Worm (Caenorhabditis elegans): ENCODE data around the gene rcd-1.
"Not testable (repeated sequence)": the region's sequence is repeated elsewhere in the genome, so short reads cannot be mapped to it uniquely, and the experiment has no call there.

The rcd-1 gene

DNA sequence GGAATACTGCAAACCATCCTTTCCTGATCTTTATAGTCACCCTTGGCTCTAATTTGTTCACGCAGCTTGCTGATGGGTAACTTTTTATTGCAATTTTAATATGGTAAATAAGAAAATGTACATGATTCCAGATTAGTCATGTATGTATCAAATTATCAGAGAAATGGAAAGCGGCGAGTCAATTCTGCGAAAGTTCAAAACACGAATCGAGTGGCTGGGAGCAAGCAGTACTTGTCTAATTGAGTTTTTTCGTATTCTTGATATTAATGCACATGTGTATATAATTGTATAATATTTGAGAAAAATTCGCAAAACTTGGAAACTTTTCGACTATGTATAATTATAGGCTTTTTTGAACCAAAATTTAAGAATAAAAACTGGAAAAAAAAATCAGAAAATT lies 5.3 kb downstream of the rcd-1 start, which contains the start of gene T24E12.12:
Gene T24E12.12, plus strand, starts transcription at position 281 of the 400 bp plus-strand sequence.
- TF ChIP-seq ets-4 (tag; optimal IDR thresholded peaks at IDR 0.05), result no peak
- no peak for TF ChIP-seq pros-1 (tag; optimal IDR thresholded peaks at IDR 0.05)
- TF ChIP-seq ceh-31 (tag; optimal IDR thresholded peaks at IDR 0.05), result no peak
- no peak for TF ChIP-seq ceh-34 (tag; optimal IDR thresholded peaks at IDR 0.05)
- no peak for TF ChIP-seq hlh-15 (tag; optimal IDR thresholded peaks at IDR 0.05)
- TF ChIP-seq pha-4 (tag; optimal IDR thresholded peaks at IDR 0.05), result no peak
- TF ChIP-seq elt-2 (tag; optimal IDR thresholded peaks at IDR 0.05), result no peak

DNA sequence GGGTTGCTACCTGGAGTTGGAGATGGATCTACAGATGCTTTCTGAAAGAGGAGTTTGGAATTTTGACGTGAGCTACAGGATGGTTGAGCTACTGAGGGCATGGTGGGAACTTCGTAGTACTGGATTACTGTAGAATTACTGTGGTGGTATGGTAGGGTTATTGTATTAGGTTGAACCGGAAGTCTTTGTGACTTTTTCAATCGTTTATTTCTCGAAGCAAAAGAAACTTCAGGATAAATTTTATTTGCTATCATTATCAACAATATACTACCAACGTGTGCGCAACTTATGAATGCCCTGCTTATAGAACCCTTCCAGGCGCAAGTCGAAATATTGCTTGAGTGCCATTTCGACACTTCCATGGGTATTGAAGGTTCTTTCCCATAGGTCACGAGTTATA lies 7.9 kb downstream of the rcd-1 start, which contains the start of gene T24E12.6:
Gene T24E12.6, minus strand, starts transcription at position 101 of the 400 bp plus-strand sequence.
- TF ChIP-seq ceh-9, pat-9, nhr-11 (tag; optimal IDR thresholded peaks at IDR 0.05): not testable (repeated sequence)

DNA sequence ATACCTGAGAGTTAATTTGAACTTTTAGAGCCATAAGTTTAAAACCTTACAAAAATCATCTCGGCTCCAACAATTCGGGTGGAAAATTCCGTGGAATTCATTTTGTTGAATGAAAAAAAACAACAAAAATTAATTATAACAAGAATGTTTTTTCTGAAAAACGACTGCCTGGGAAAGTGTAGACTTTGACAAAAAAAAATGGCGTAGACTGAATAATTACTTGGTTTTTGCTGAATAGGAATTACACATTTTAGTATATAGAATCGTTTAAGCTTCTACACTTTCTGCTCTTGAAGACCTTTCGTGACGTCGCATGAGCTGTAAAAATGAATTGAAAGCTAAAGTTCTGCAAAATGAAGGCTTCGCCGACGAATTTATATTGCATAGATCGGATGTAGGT lies 10.8 kb downstream of the rcd-1 start, which contains the start of gene srx-112:
Gene srx-112, minus strand, starts transcription at position 101 of the 400 bp plus-strand sequence.
- TF ChIP-seq hlh-8 (tag; optimal IDR thresholded peaks at IDR 0.05) (no peak), ceh-34 (tag; optimal IDR thresholded peaks at IDR 0.05) (no peak), zip-5 (tag; optimal IDR thresholded peaks at IDR 0.05) (no peak), ceh-48 (tag; optimal IDR thresholded peaks at IDR 0.05) (no peak), lin-11 (tag; optimal IDR thresholded peaks at IDR 0.05) (no peak), ceh-9 (tag; optimal IDR thresholded peaks at IDR 0.05) (no peak), dve-1 (tag; optimal IDR thresholded peaks at IDR 0.05) (no peak), ceh-2 (tag; optimal IDR thresholded peaks at IDR 0.05) (no peak), sdc-2 (tag; optimal IDR thresholded peaks at IDR 0.05) (no peak)

DNA sequence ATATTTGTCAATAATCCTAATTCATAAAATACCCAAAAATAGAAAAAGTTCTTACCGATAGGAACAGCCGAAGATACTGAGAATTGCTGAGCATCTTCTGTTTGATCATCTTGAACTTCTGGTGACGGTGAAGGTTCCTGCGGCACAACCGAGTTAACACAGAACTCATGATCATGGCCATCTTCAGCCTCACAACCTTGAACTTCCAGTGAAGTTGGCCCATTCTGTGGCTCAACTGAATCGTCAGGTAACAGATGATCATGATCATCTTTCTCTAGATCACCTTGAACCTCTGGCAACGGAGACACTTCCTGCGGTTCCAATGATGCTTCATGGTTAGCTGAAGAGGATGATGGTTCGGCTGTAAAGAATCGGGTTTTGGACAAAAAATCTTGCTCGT lies 17.9 kb downstream of the rcd-1 start:
- TF ChIP-seq lim-6 (tag; optimal IDR thresholded peaks at IDR 0.05) (no peak), sdc-2 (tag; optimal IDR thresholded peaks at IDR 0.05) (no peak), ceh-2 (tag; optimal IDR thresholded peaks at IDR 0.05) (no peak), ref-2 (tag; optimal IDR thresholded peaks at IDR 0.05) (no peak), pros-1 (tag; optimal IDR thresholded peaks at IDR 0.05) (no peak), dve-1 (tag; optimal IDR thresholded peaks at IDR 0.05) (no peak), K09A11.1 (tag; optimal IDR thresholded peaks at IDR 0.05; ENCODE audit: insufficient read depth) (no peak), hlh-30 (tag; optimal IDR thresholded peaks at IDR 0.05; ENCODE audit: insufficient read depth) (no peak), sox-2 (GFP tag; IDR thresholded peaks at IDR 0.05) (no peak), ceh-19 (GFP tag; optimal IDR thresholded peaks at IDR 0.05) (no peak), syd-9 (tag; optimal IDR thresholded peaks at IDR 0.05) (no peak), zip-5 (tag; optimal IDR thresholded peaks at IDR 0.05) (no peak), madf-2 (tag; optimal IDR thresholded peaks at IDR 0.05) (no peak), pha-4 (tag; optimal IDR thresholded peaks at IDR 0.05) (no peak), ceh-18 (tag; optimal IDR thresholded peaks at IDR 0.05) (no peak), sox-4 (tag; optimal IDR thresholded peaks at IDR 0.05) (no peak), nhr-11 (tag; optimal IDR thresholded peaks at IDR 0.05) (no peak)

DNA sequence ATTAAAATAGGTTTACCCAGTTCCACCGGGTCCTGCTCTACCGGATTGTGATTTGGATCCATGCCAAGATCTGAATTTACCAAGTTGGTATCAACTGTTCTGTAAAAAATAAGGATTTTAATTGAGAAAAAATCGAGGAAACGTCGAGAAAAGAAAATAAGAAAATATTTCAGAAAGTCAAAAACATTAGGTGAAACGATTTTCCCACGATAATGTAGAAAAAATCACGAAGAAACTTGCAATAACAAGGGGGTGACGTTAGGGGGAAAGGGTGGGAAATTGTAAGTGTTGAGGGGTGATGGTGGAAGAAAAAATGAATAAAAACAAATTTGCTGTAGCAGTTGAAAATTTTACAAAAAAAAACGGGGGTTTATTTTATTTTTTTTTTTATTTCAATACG lies 19.4 kb downstream of the rcd-1 start, which contains the start of gene T24E12.10:
Gene T24E12.10, minus strand, starts transcription at position 101 of the 400 bp plus-strand sequence.
- TF ChIP-seq ceh-6 (GFP tag; optimal IDR thresholded peaks at IDR 0.05) (no peak), pqm-1 (tag; optimal IDR thresholded peaks at IDR 0.05) (no peak), fkh-10 (GFP tag; optimal IDR thresholded peaks at IDR 0.05) (no peak), madf-2 (tag; optimal IDR thresholded peaks at IDR 0.05) (no peak), ceh-2 (tag; optimal IDR thresholded peaks at IDR 0.05) (no peak), K09A11.1 (tag; optimal IDR thresholded peaks at IDR 0.05; ENCODE audit: insufficient read depth) (no peak), ceh-45 (GFP tag; IDR thresholded peaks at IDR 0.05) (no peak), ref-2 (tag; optimal IDR thresholded peaks at IDR 0.05) (no peak), nfya-1 (tag; optimal IDR thresholded peaks at IDR 0.05) (no peak), pha-4 (tag; optimal IDR thresholded peaks at IDR 0.05) (no peak), ceh-19 (GFP tag; optimal IDR thresholded peaks at IDR 0.05) (no peak), ceh-24 (tag; optimal IDR thresholded peaks at IDR 0.05) (no peak), che-1 (tag; optimal IDR thresholded peaks at IDR 0.05) (no peak), ceh-34 (tag; optimal IDR thresholded peaks at IDR 0.05) (no peak), mec-3 (tag; optimal IDR thresholded peaks at IDR 0.05; ENCODE audit: borderline replicate concordance) (no peak)
